Fruit fly (Drosophila melanogaster): ENCODE results near the gene CG43342.

CG43342 gene

DNA sequence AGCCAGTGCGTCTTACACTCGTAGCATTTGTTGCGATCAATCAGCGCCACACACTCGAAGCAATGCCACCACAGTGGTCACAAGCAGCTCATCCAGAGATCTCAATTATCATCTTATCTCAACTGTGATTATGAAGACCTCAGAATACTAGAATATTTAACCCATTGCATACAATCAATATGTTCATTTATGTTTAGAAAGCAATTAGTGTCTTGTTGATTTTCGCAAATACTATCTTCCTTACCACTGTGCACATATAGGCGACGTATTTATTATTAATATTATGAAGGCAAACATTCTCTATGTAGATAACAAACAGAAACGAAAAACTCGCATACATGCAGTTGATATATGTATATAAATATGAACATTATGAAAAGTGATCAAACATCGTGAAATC, 22.3 kb upstream of the CG43342 start (continued):
- TF ChIP-seq pb (GFP tag; optimal IDR thresholded peaks at IDR 0.05) (no peak), Dbx (GFP tag; IDR thresholded peaks at IDR 0.05) (0 out of 3 replicates have a peak, but pooled peaks have one; percentile 25), CG1792 (GFP tag; optimal IDR thresholded peaks at IDR 0.05) (peak; percentile 73), HHEX (GFP tag; optimal IDR thresholded peaks at IDR 0.05) (peak; percentile 67), BEAF-32 (GFP tag; optimal IDR thresholded peaks at IDR 0.05) (no peak), CG34376 (GFP tag; optimal IDR thresholded peaks at IDR 0.05) (peak; percentile 1), bowl (GFP tag; IDR thresholded peaks at IDR 0.05) (peak; percentile 49; the same call in 1 of the 2 replicates), disco-r (GFP tag; optimal IDR thresholded peaks at IDR 0.05) (no peak), Kr (GFP tag; optimal IDR thresholded peaks at IDR 0.05) (peak; percentile 39), Hr51 (GFP tag; optimal IDR thresholded peaks at IDR 0.05) (peak; percentile 27 to 58), Nf-YA (GFP tag; IDR thresholded peaks at IDR 0.05) (peak; percentile 53; the same call in 1 of the 2 replicates), onecut (GFP tag; IDR thresholded peaks at IDR 0.05) (peak; percentile 38), CG15269 (tag; optimal IDR thresholded peaks at IDR 0.05) (peak; percentile 56), Asciz (GFP tag; optimal IDR thresholded peaks at IDR 0.05) (peak; percentile 92), Fer2 (tag; optimal IDR thresholded peaks at IDR 0.05) (no peak), Chrac-16 (GFP tag; optimal IDR thresholded peaks at IDR 0.05) (peak; percentile 32), dmrt11E (tag; optimal IDR thresholded peaks at IDR 0.05) (peak; percentile 88), CG4360 (GFP tag; IDR thresholded peaks at IDR 0.05) (peak; percentile 61; the same call in 1 of the 2 replicates), CG12769 (tag; optimal IDR thresholded peaks at IDR 0.05) (peak; percentile 65), dm (GFP tag; optimal IDR thresholded peaks at IDR 0.05) (no peak), fd3F (GFP tag; optimal IDR thresholded peaks at IDR 0.05) (peak; percentile 2), CG2129 (GFP tag; IDR thresholded peaks at IDR 0.05; ENCODE audit: partially characterized antibody) (no peak), tin (GFP tag; optimal IDR thresholded peaks at IDR 0.05) (peak; percentile 49), schlank (tag; optimal IDR thresholded peaks at IDR 0.05) (no peak), sim (GFP tag; IDR thresholded peaks at IDR 0.05) (peak; percentile 69), lmd (GFP tag; IDR thresholded peaks at IDR 0.05) (peak; percentile 54), CG18599 (GFP tag; optimal IDR thresholded peaks at IDR 0.05) (peak; percentile 72), Ets97D (GFP tag; optimal IDR thresholded peaks at IDR 0.05) (no peak), z (GFP tag; IDR thresholded peaks at IDR 0.05) (no peak), CG2120 (GFP tag; optimal IDR thresholded peaks at IDR 0.05) (peak; percentile 52), CG7987 (GFP tag; optimal IDR thresholded peaks at IDR 0.05) (peak; percentile 82), Taf1 (GFP tag; IDR thresholded peaks at IDR 0.05) (no peak; the same call in 1 of the 2 replicates), row (GFP tag; IDR thresholded peaks at IDR 0.05) (peak; percentile 67; the same call in 2 of the 3 replicates), CG9797 (GFP tag; optimal IDR thresholded peaks at IDR 0.05) (no peak), Bgb (GFP tag; IDR thresholded peaks at IDR 0.05; ENCODE audit: partially characterized antibody) (no peak), az2 (GFP tag; optimal IDR thresholded peaks at IDR 0.05) (peak; percentile 65), CG15073 (GFP tag; optimal IDR thresholded peaks at IDR 0.05) (peak; percentile 10), Awh (GFP tag; IDR thresholded peaks at IDR 0.05) (peak; percentile 83), wek (GFP tag; optimal IDR thresholded peaks at IDR 0.05) (peak; percentile 58), CG5245 (GFP tag; optimal IDR thresholded peaks at IDR 0.05) (peak; percentile 80), Hsf (GFP tag; optimal IDR thresholded peaks at IDR 0.05) (peak; percentile 51), ewg (GFP tag; optimal IDR thresholded peaks at IDR 0.05) (peak; percentile 62), pum (GFP tag; optimal IDR thresholded peaks at IDR 0.05) (peak; percentile 25), CG7556 (GFP tag; optimal IDR thresholded peaks at IDR 0.05) (peak; percentile 67), ase (GFP tag; IDR thresholded peaks at IDR 0.05) (peak; percentile 62; the same call in 2 of the 3 replicates), Hmr (GFP tag; optimal IDR thresholded peaks at IDR 0.05) (peak; percentile 32), CG3407 (GFP tag; optimal IDR thresholded peaks at IDR 0.05) (peak; percentile 83), Hr78 (GFP tag; optimal IDR thresholded peaks at IDR 0.05) (peak in 1 of 2 experiments; percentile 34), CG4328 (GFP tag; optimal IDR thresholded peaks at IDR 0.05) (peak; percentile 58), CG9437 (GFP tag; optimal IDR thresholded peaks at IDR 0.05) (no peak)
